Fruit fly (Drosophila melanogaster): ENCODE results near the gene Polr2J.

The Polr2J gene

DNA sequence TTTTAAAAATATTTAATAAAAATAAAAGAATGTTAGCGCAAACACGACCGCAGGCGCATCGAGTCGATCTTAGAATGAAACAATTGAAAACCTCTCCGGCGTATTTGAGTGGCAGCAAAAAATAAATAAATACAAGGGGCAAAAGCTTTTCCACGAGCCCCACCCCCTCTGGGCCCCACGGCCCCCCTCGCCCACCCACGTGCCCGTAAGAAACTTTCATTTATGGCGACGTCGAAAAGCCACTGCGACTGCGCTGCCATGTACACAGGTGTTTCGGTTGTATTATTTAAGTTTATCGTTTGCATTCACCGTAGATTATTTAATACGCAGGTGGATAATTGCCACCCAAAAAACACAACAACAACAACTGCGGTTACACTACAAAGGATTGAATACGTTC is 38.2 kb upstream of the Polr2J start (continued):
- TF ChIP-seq Oli (tag; optimal IDR thresholded peaks at IDR 0.05) (no peak), gcm2 (GFP tag; optimal IDR thresholded peaks at IDR 0.05) (no peak), ham (GFP tag; IDR thresholded peaks at IDR 0.05) (no peak), sob (GFP tag; IDR thresholded peaks at IDR 0.05) (no peak), row (GFP tag; IDR thresholded peaks at IDR 0.05) (no peak), CG4360 (GFP tag; IDR thresholded peaks at IDR 0.05) (no peak), caup (GFP tag; optimal IDR thresholded peaks at IDR 0.05; ENCODE audit: severe bottlenecking) (peak; percentile 17), mam (GFP tag; optimal IDR thresholded peaks at IDR 0.05) (no peak), Sox102F (GFP tag; optimal IDR thresholded peaks at IDR 0.05) (no peak), run (tag; optimal IDR thresholded peaks at IDR 0.05) (no peak), Hmr (GFP tag; optimal IDR thresholded peaks at IDR 0.05) (peak; percentile 40), al (GFP tag; IDR thresholded peaks at IDR 0.05) (no peak), CG32772 (GFP tag; IDR thresholded peaks at IDR 0.05) (no peak), NFAT (GFP tag; IDR thresholded peaks at IDR 0.05) (0 out of 2 replicates have a peak, but pooled peaks have one; percentile 23), Awh (GFP tag; IDR thresholded peaks at IDR 0.05) (no peak), CG10654 (GFP tag; optimal IDR thresholded peaks at IDR 0.05) (no peak), crp (GFP tag; optimal IDR thresholded peaks at IDR 0.05) (no peak), NfI (GFP tag; optimal IDR thresholded peaks at IDR 0.05) (no peak), CG8944 (GFP tag; optimal IDR thresholded peaks at IDR 0.05) (no peak), CG32532 (GFP tag; IDR thresholded peaks at IDR 0.05) (0 out of 2 replicates have a peak, but pooled peaks have one; percentile 11), ATbp (GFP tag; optimal IDR thresholded peaks at IDR 0.05) (peak; percentile 26), CG10366 (GFP tag; IDR thresholded peaks at IDR 0.05) (no peak), BtbVII (GFP tag; optimal IDR thresholded peaks at IDR 0.05) (peak; percentile 57), CHES-1-like (GFP tag; optimal IDR thresholded peaks at IDR 0.05) (no peak), Poxn (GFP tag; IDR thresholded peaks at IDR 0.05) (no peak), CG7271 (tag; optimal IDR thresholded peaks at IDR 0.05) (no peak), Dfd (GFP tag; optimal IDR thresholded peaks at IDR 0.05) (no peak), Max (GFP tag; optimal IDR thresholded peaks at IDR 0.05) (no peak), CG2120 (GFP tag; optimal IDR thresholded peaks at IDR 0.05) (no peak), Aef1 (GFP tag; IDR thresholded peaks at IDR 0.05) (no peak), az2 (GFP tag; optimal IDR thresholded peaks at IDR 0.05) (no peak), CG9797 (GFP tag; optimal IDR thresholded peaks at IDR 0.05) (no peak), mld (GFP tag; IDR thresholded peaks at IDR 0.05; ENCODE audit: partially characterized antibody) (no peak), CG2875 (GFP tag; optimal IDR thresholded peaks at IDR 0.05) (no peak), CG12299 (tag; optimal IDR thresholded peaks at IDR 0.05) (no peak), Usf (GFP tag; optimal IDR thresholded peaks at IDR 0.05) (no peak), Sox100B (GFP tag; optimal IDR thresholded peaks at IDR 0.05) (no peak), disco-r (GFP tag; optimal IDR thresholded peaks at IDR 0.05) (no peak), ind (GFP tag; optimal IDR thresholded peaks at IDR 0.05) (no peak), Opbp (GFP tag; IDR thresholded peaks at IDR 0.05; ENCODE audit: partially characterized antibody) (no peak), D19B (GFP tag; optimal IDR thresholded peaks at IDR 0.05) (no peak), CG2199 (GFP tag; IDR thresholded peaks at IDR 0.05) (peak; percentile 82; the same call in 2 of the 3 replicates), Kr (GFP tag; optimal IDR thresholded peaks at IDR 0.05) (no peak), Hmx (GFP tag; optimal IDR thresholded peaks at IDR 0.05) (no peak), Hand (GFP tag; optimal IDR thresholded peaks at IDR 0.05) (no peak), cg (GFP tag; optimal IDR thresholded peaks at IDR 0.05) (no peak), schlank (tag; optimal IDR thresholded peaks at IDR 0.05) (no peak), CG15011 (GFP tag; optimal IDR thresholded peaks at IDR 0.05) (no peak), usp (GFP tag; optimal IDR thresholded peaks at IDR 0.05) (no peak), CG4854 (GFP tag; optimal IDR thresholded peaks at IDR 0.05) (no peak), Jarid2 (GFP tag; optimal IDR thresholded peaks at IDR 0.05) (no peak), B-H1 (GFP tag; IDR thresholded peaks at IDR 0.05) (no peak)
